Worm (Caenorhabditis elegans) whole organism, late embryonic: ENCODE measurements around the gene R10D12.13.

Experiments
- C08G9.2 ChIP-seq: sonication (generic microtip); optimal IDR thresholded peaks from 2 replicates; lab custom pipeline; 2016; ENCODE audit warnings: mild to moderate bottlenecking, missing genetic modification characterization, moderate library complexity, missing compliant biosample characterization
- C38D4.7 ChIP-seq: fragments of 200-800 bp; sonication (Bioruptor generic); optimal IDR thresholded peaks from 2 replicates; lab custom pipeline; 2018; ENCODE audit warnings: mild to moderate bottlenecking, missing genetic modification characterization, moderate library complexity, missing compliant biosample characterization
- F13H6.1 ChIP-seq: sonication (generic microtip); optimal IDR thresholded peaks from 2 replicates; lab custom pipeline; 2016; ENCODE audit warnings: missing genetic modification characterization, missing compliant biosample characterization
- K02D7.2 ChIP-seq: sonication (generic microtip); optimal IDR thresholded peaks from 2 replicates; lab custom pipeline; 2017; ENCODE audit warnings: mild to moderate bottlenecking, missing genetic modification characterization, missing compliant biosample characterization
- K09A11.1 ChIP-seq: sonication (generic microtip); optimal IDR thresholded peaks from 2 replicates; lab custom pipeline; 2017; ENCODE audit warnings: antibody characterized with exemption, mild to moderate bottlenecking, missing genetic modification characterization, missing compliant biosample characterization; ENCODE audit not compliant: insufficient read depth
- T23F11.4 ChIP-seq: fragments of 200-800 bp; sonication (Bioruptor generic); optimal IDR thresholded peaks from 2 replicates; lab custom pipeline; 2018; ENCODE audit warnings: mild to moderate bottlenecking, missing genetic modification characterization, missing compliant biosample characterization
- ama-1 ChIP-seq: fragments of 150-350 bp; optimal IDR thresholded peaks from 2 replicates; lab custom pipeline; 2014
- ceh-19 ChIP-seq: fragments of 200-800 bp; sonication (Bioruptor generic); optimal IDR thresholded peaks from 2 replicates; lab custom pipeline; 2018; ENCODE audit warnings: mild to moderate bottlenecking, missing genetic modification characterization, missing compliant biosample characterization
- ceh-30 ChIP-seq: fragments of 150-350 bp; optimal IDR thresholded peaks from 2 replicates; lab custom pipeline; 2014; ENCODE audit warnings: missing biosample characterization, missing genetic modification characterization
- ceh-34 ChIP-seq: sonication (generic microtip); optimal IDR thresholded peaks from 2 replicates; lab custom pipeline; 2016; ENCODE audit warnings: mild to moderate bottlenecking, missing genetic modification characterization, missing compliant biosample characterization
- ceh-45 ChIP-seq: fragments of 200-800 bp; sonication (Bioruptor generic); IDR thresholded peaks from 2 replicates; pipeline ENCODE4 v1.3.6; 2022; ENCODE audit warnings: missing genetic modification reagents, missing genetic modification characterization, missing compliant biosample characterization
- dve-1 ChIP-seq: sonication (generic microtip); optimal IDR thresholded peaks from 2 replicates; lab custom pipeline; 2017; ENCODE audit warnings: antibody characterized with exemption, mild to moderate bottlenecking, missing genetic modification characterization, missing compliant biosample characterization
- elt-4 ChIP-seq: sonication (generic microtip); optimal IDR thresholded peaks from 2 replicates; lab custom pipeline; 2016; ENCODE audit warnings: missing genetic modification characterization, missing compliant biosample characterization
- gmeb-2 ChIP-seq: sonication (generic microtip); optimal IDR thresholded peaks from 2 replicates; lab custom pipeline; 2016; ENCODE audit warnings: missing genetic modification characterization, inconsistent platforms, missing compliant biosample characterization
- hlh-13 ChIP-seq: fragments of 200-800 bp; sonication (Bioruptor generic); optimal IDR thresholded peaks from 2 replicates; lab custom pipeline; 2018; ENCODE audit warnings: mild to moderate bottlenecking, missing genetic modification characterization, missing compliant biosample characterization
- lim-6 ChIP-seq: sonication (generic microtip); optimal IDR thresholded peaks from 2 replicates; lab custom pipeline; 2016; ENCODE audit warnings: missing genetic modification characterization, missing compliant biosample characterization
- madf-2 ChIP-seq: sonication (generic microtip); optimal IDR thresholded peaks from 2 replicates; lab custom pipeline; 2017; ENCODE audit warnings: missing genetic modification characterization, missing compliant biosample characterization
- mec-3 ChIP-seq: sonication (generic microtip); optimal IDR thresholded peaks from 2 replicates; lab custom pipeline; 2016; ENCODE audit warnings: borderline replicate concordance, missing genetic modification characterization, missing compliant biosample characterization
- nfya-1 ChIP-seq: sonication (generic microtip); optimal IDR thresholded peaks from 2 replicates; lab custom pipeline; 2017; ENCODE audit warnings: missing genetic modification characterization, mild to moderate bottlenecking, missing compliant biosample characterization, antibody characterized with exemption, moderate library complexity
- nhr-11 ChIP-seq: fragments of 150-350 bp; optimal IDR thresholded peaks from 2 replicates; lab custom pipeline; 2014; ENCODE audit warnings: missing biosample characterization, missing genetic modification characterization
- odd-2 ChIP-seq: sonication (generic microtip); optimal IDR thresholded peaks from 2 replicates; lab custom pipeline; 2017; ENCODE audit warnings: antibody characterized with exemption, mild to moderate bottlenecking, missing genetic modification characterization, missing compliant biosample characterization
- pat-9 ChIP-seq: fragments of 200-800 bp; sonication (Bioruptor generic); optimal IDR thresholded peaks from 2 replicates; lab custom pipeline; 2018; ENCODE audit warnings: mild to moderate bottlenecking, missing genetic modification characterization, moderate library complexity, missing compliant biosample characterization
- pax-1 ChIP-seq: fragments of 150-350 bp; optimal IDR thresholded peaks from 2 replicates; lab custom pipeline; 2014; ENCODE audit warnings: missing biosample characterization, missing genetic modification characterization
- pha-2 ChIP-seq: sonication (generic microtip); optimal IDR thresholded peaks from 2 replicates; lab custom pipeline; 2017; ENCODE audit warnings: mild to moderate bottlenecking, missing genetic modification characterization, missing compliant biosample characterization
- pros-1 ChIP-seq: fragments of 150-350 bp; optimal IDR thresholded peaks from 2 replicates; lab custom pipeline; 2014; ENCODE audit warnings: missing biosample characterization, missing genetic modification reagents, missing genetic modification characterization
- ref-2 ChIP-seq: sonication (generic microtip); optimal IDR thresholded peaks from 2 replicates; lab custom pipeline; 2016; ENCODE audit warnings: missing genetic modification characterization, missing compliant biosample characterization
- rnt-1 ChIP-seq: sonication (generic microtip); optimal IDR thresholded peaks from 2 replicates; lab custom pipeline; 2016; ENCODE audit warnings: missing genetic modification characterization, missing compliant biosample characterization
- tbx-7 ChIP-seq: sonication (generic microtip); optimal IDR thresholded peaks from 2 replicates; lab custom pipeline; 2016; ENCODE audit warnings: missing genotype, missing genetic modification characterization, missing compliant biosample characterization
- ttx-3 ChIP-seq: sonication (generic microtip); optimal IDR thresholded peaks from 2 replicates; lab custom pipeline; 2016; ENCODE audit warnings: missing genetic modification reagents, missing genetic modification characterization, missing compliant biosample characterization
- zip-5 ChIP-seq: sonication (generic microtip); optimal IDR thresholded peaks from 2 replicates; lab custom pipeline; 2016; ENCODE audit warnings: missing genetic modification characterization, missing compliant biosample characterization
- ztf-16 ChIP-seq: sonication (generic microtip); optimal IDR thresholded peaks from 2 replicates; lab custom pipeline; 2017; ENCODE audit warnings: missing genetic modification characterization, missing compliant biosample characterization

Gene R10D12.13

ce11 chrV:13946385-13947019, 15.7 kb upstream of the R10D12.13 start, which contains the start of the genes srx-10 and clec-226:
srx-10 (minus strand) TSS chrV:13946485.
clec-226 (plus strand) TSS chrV:13946969.
- TF ChIP-seq pat-9 (tag; lab: Kevin White, UChicago) (no peak), madf-2 (tag; lab: Kevin White, UChicago) (no peak), ttx-3 (no peak), ama-1 (lab: Kevin White, UChicago) (no peak), pha-2 (tag; lab: Kevin White, UChicago) (no peak), nfya-1 (tag; lab: Kevin White, UChicago) (no peak)

- TF ChIP-seq mec-3 (tag; lab: Kevin White, UChicago) (no peak), C08G9.2 (tag; lab: Kevin White, UChicago) (no peak), K09A11.1 (tag; lab: Kevin White, UChicago) (no peak), ceh-34 (tag; lab: Kevin White, UChicago) (no peak), elt-4 (no peak), nhr-11 (tag; lab: Kevin White, UChicago) (no peak), pros-1 (tag; lab: Kevin White, UChicago) (no peak), dve-1 (tag; lab: Kevin White, UChicago) (no peak), lim-6 (tag; lab: Kevin White, UChicago) (no peak), K02D7.2 (tag; lab: Kevin White, UChicago) (no peak), tbx-7 (tag; lab: Kevin White, UChicago) (no peak), C38D4.7 (GFP tag; lab: Kevin White, UChicago) (no peak), F13H6.1 (tag; lab: Kevin White, UChicago) (no peak), zip-5 (tag; lab: Kevin White, UChicago) (no peak), ttx-3 (no peak), ceh-45 (GFP tag; lab: Robert Waterston, UW) (no peak), pax-1 (tag; lab: Kevin White, UChicago) (no peak)
These were observed 13.2 kb upstream of the R10D12.13 start, which contains the start of gene R10D12.6 for ce11 chrV:13949010-13949409. R10D12.6 (plus strand) TSS chrV:13949310.

- TF ChIP-seq hlh-13 (GFP tag; lab: Kevin White, UChicago) (no peak), ref-2 (no peak)
These were observed 12.5 kb upstream of the R10D12.13 start, which contains the start of gene R10D12.7 for ce11 chrV:13949752-13950151. R10D12.7 (plus strand) TSS chrV:13950052.

- TF ChIP-seq odd-2 (no peak), ceh-19 (GFP tag; lab: Kevin White, UChicago) (no peak)
These were observed 9.0 kb upstream of the R10D12.13 start, which contains the start of gene R10D12.8 for ce11 chrV:13953191-13953590. R10D12.8 (minus strand) TSS chrV:13953291.

DNA sequence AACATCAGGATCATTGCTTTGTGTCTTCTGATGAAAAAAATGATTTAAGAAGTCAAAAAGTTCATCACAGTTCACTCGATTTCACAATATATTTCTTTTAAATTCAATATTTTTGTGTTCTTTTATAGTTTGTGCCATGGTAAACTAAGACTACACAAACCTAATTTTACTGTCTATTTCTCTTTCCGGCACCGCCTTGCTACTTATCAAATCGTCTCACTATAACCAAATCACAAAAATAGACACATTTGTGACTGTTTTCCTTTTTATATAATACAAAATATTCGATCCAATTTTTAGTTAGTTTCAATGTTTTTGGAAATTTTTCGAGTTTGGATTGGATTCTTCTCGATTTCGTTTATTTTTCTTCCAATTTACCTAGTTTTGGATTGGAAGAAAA, 8.2 kb upstream of the R10D12.13 start, which contains the start of gene swt-6:
TSS of gene swt-6 (plus strand) at position 301 of the 400 bp plus-strand sequence.
- TF ChIP-seq tbx-7 (tag; lab: Kevin White, UChicago) (no peak), ceh-30 (tag; lab: Kevin White, UChicago) (no peak), ztf-16 (tag; lab: Kevin White, UChicago) (no peak), T23F11.4 (no peak), gmeb-2 (tag; lab: Kevin White, UChicago) (no peak), madf-2 (tag; lab: Kevin White, UChicago) (no peak), rnt-1 (tag; lab: Kevin White, UChicago) (no peak), K02D7.2 (tag; lab: Kevin White, UChicago) (no peak)
- TF ChIP-seq, all 69 proteins: peak for 0
